Fruit fly (Drosophila melanogaster) whole organism, embryonic: ENCODE results near the gene ato.
A peak's percentile ranks its signal among the peaks of the same experiment; 100 is the strongest.

Source experiments
- Adf1 ChIP-seq: fragments of 200-800 bp; sonication (Bioruptor generic); IDR thresholded peaks from 2 replicates; pipeline ENCODE4 v1.3.6; 2022; ENCODE audit warnings: missing biosample characterization, missing genetic modification characterization
- CG1024 ChIP-seq: fragments of 200-800 bp; sonication (Bioruptor generic); IDR thresholded peaks from 2 replicates; pipeline ENCODE4 v1.3.6; 2022; ENCODE audit warnings: missing biosample characterization, missing genetic modification characterization
- CG10274 ChIP-seq: fragments of 200-800 bp; sonication (Bioruptor generic); optimal IDR thresholded peaks from 3 replicates; lab custom pipeline; 2017; ENCODE audit warnings: missing biosample characterization, mild to moderate bottlenecking, missing genetic modification characterization
- CG12071 ChIP-seq: fragments of 200-800 bp; sonication (Bioruptor generic); optimal IDR thresholded peaks from 3 replicates; lab custom pipeline; 2018; ENCODE audit warnings: missing biosample characterization, mild to moderate bottlenecking, missing genetic modification characterization
- CG15073 ChIP-seq: fragments of 200-800 bp; sonication (Bioruptor generic); optimal IDR thresholded peaks from 2 replicates; lab custom pipeline; 2016; ENCODE audit warnings: missing biosample characterization, missing genetic modification characterization
- CG15514 ChIP-seq: fragments of 200-800 bp; sonication (Bioruptor generic); optimal IDR thresholded peaks from 3 replicates; lab custom pipeline; 2017; ENCODE audit warnings: missing biosample characterization, missing genetic modification characterization, mild to moderate bottlenecking, moderate library complexity, missing genetic modification reagents
- CG15601 ChIP-seq: fragments of 200-800 bp; sonication (Bioruptor generic); optimal IDR thresholded peaks from 3 replicates; lab custom pipeline; 2019; ENCODE audit warnings: missing biosample characterization, mild to moderate bottlenecking, missing genetic modification characterization, moderate library complexity
- CG16813 ChIP-seq: fragments of 200-800 bp; sonication (Bioruptor generic); IDR thresholded peaks from 3 replicates; pipeline ENCODE4 v1.3.6; 2022; ENCODE audit warnings: missing biosample characterization, missing genetic modification characterization; ENCODE audit not compliant: partially characterized antibody
- CG17829 ChIP-seq: fragments of 200-800 bp; optimal IDR thresholded peaks from 2 replicates; lab custom pipeline; 2019; ENCODE audit warnings: missing biosample characterization, mild to moderate bottlenecking, missing genetic modification characterization, moderate library complexity
- CG34224 ChIP-seq: fragments of 200-800 bp; sonication (Bioruptor generic); IDR thresholded peaks from 3 replicates; pipeline ENCODE4 v1.3.6; 2022; ENCODE audit warnings: missing biosample characterization, missing genetic modification characterization; ENCODE audit not compliant: partially characterized antibody
- CG3847 ChIP-seq: fragments of 200-800 bp; sonication (Bioruptor generic); IDR thresholded peaks from 2 replicates; pipeline ENCODE4 v1.3.6; 2022; ENCODE audit warnings: missing biosample characterization, missing genetic modification characterization
- CG4360 ChIP-seq: fragments of 200-800 bp; sonication (Bioruptor generic); IDR thresholded peaks from 2 replicates; pipeline ENCODE4 v1.3.6; 2022; ENCODE audit warnings: missing biosample characterization, missing genetic modification characterization
- CG4707 ChIP-seq: fragments of 200-800 bp; sonication (Bioruptor generic); optimal IDR thresholded peaks from 2 replicates; lab custom pipeline; 2018; ENCODE audit warnings: missing biosample characterization, mild to moderate bottlenecking, missing genetic modification characterization, moderate library complexity
- CG7372 ChIP-seq: fragments of 200-800 bp; sonication (Bioruptor generic); IDR thresholded peaks from 2 replicates; pipeline ENCODE4 v1.3.6; 2022; ENCODE audit warnings: missing biosample characterization, missing genetic modification characterization
- CG7556 ChIP-seq: fragments of 200-800 bp; sonication (Bioruptor generic); optimal IDR thresholded peaks from 2 replicates; lab custom pipeline; 2017; ENCODE audit warnings: missing biosample characterization, mild to moderate bottlenecking, missing genetic modification characterization
- CG8089 ChIP-seq: fragments of 200-800 bp; sonication (Bioruptor generic); optimal IDR thresholded peaks from 3 replicates; lab custom pipeline; 2016; ENCODE audit warnings: missing biosample characterization, missing genetic modification characterization
- CG9797 ChIP-seq: fragments of 200-800 bp; sonication (Bioruptor generic); optimal IDR thresholded peaks from 3 replicates; lab custom pipeline; 2018; ENCODE audit warnings: missing biosample characterization, mild to moderate bottlenecking, missing genetic modification characterization
- CoRest ChIP-seq: fragments of 200-800 bp; sonication (Bioruptor generic); optimal IDR thresholded peaks from 3 replicates; lab custom pipeline; 2018; ENCODE audit warnings: missing biosample characterization, mild to moderate bottlenecking, missing genetic modification characterization, moderate library complexity
- CrebB ChIP-seq: fragments of 200-800 bp; sonication (Bioruptor generic); optimal IDR thresholded peaks from 3 replicates; lab custom pipeline; 2018; ENCODE audit warnings: missing biosample characterization, mild to moderate bottlenecking, missing genetic modification characterization
- Doc2 ChIP-seq: fragments of 200-800 bp; sonication (Bioruptor generic); IDR thresholded peaks from 2 replicates; pipeline ENCODE4 v1.3.6; 2022; ENCODE audit warnings: missing biosample characterization, missing genetic modification characterization
- Ets97D ChIP-seq: fragments of 200-800 bp; sonication (Bioruptor generic); optimal IDR thresholded peaks from 3 replicates; lab custom pipeline; 2016; ENCODE audit warnings: missing biosample characterization, missing genetic modification characterization
- Hr51 ChIP-seq, 2 experiments: fragments of 200-800 bp; sonication (Bioruptor generic); optimal IDR thresholded peaks; 2 replicates in 1 of 2; 3 replicates in 1 of 2; lab custom pipeline; 2016 to 2018; ENCODE audit warnings: missing biosample characterization in 2 of 2, missing genetic modification characterization in 2 of 2, mild to moderate bottlenecking in 1 of 2, moderate library complexity in 1 of 2
- Mad ChIP-seq: fragments of 200-800 bp; sonication (Bioruptor generic); optimal IDR thresholded peaks from 2 replicates; lab custom pipeline; 2016; ENCODE audit warnings: missing biosample characterization, missing genetic modification characterization
- NFAT ChIP-seq: fragments of 200-800 bp; sonication (Bioruptor generic); IDR thresholded peaks from 2 replicates; pipeline ENCODE4 v1.3.6; 2022; ENCODE audit warnings: missing biosample characterization, missing genetic modification characterization
- Nf-YA ChIP-seq: fragments of 200-800 bp; sonication (Bioruptor generic); IDR thresholded peaks from 2 replicates; pipeline ENCODE4 v1.3.6; 2022; ENCODE audit warnings: missing biosample characterization, missing genetic modification characterization
- Vsx1 ChIP-seq: fragments of 200-800 bp; sonication (Bioruptor generic); optimal IDR thresholded peaks from 2 replicates; lab custom pipeline; 2017; ENCODE audit warnings: missing biosample characterization, mild to moderate bottlenecking, missing genetic modification characterization, missing genetic modification reagents
- ara ChIP-seq: fragments of 200-800 bp; sonication (Bioruptor generic); IDR thresholded peaks from 2 replicates; pipeline ENCODE4 v1.3.6; 2022; ENCODE audit warnings: missing biosample characterization, missing genetic modification characterization
- ash1 ChIP-seq: fragments of 200-800 bp; sonication (Bioruptor generic); optimal IDR thresholded peaks from 2 replicates; lab custom pipeline; 2018; ENCODE audit warnings: missing biosample characterization, mild to moderate bottlenecking, missing genetic modification characterization
- br ChIP-seq: fragments of >200 bp; optimal IDR thresholded peaks from 2 replicates; lab custom pipeline; 2017
- chn ChIP-seq: fragments of 200-800 bp; sonication (Bioruptor generic); optimal IDR thresholded peaks from 2 replicates; lab custom pipeline; 2016; ENCODE audit warnings: missing biosample characterization, missing genetic modification characterization
- ci ChIP-seq: fragments of 200-800 bp; sonication (Bioruptor generic); IDR thresholded peaks from 3 replicates; pipeline ENCODE4 v1.3.6; 2022; ENCODE audit warnings: missing biosample characterization, missing genetic modification characterization
- danr ChIP-seq: fragments of 200-800 bp; sonication (Bioruptor generic); IDR thresholded peaks from 2 replicates; pipeline ENCODE4 v1.3.6; 2022; ENCODE audit warnings: missing biosample characterization, missing genetic modification characterization
- emc ChIP-seq: fragments of 200-800 bp; sonication (Bioruptor generic); optimal IDR thresholded peaks from 2 replicates; lab custom pipeline; 2016; ENCODE audit warnings: missing biosample characterization, missing genetic modification characterization
- ems ChIP-seq: fragments of 200-800 bp; sonication (Bioruptor generic); optimal IDR thresholded peaks from 3 replicates; lab custom pipeline; 2016; ENCODE audit warnings: missing biosample characterization, missing genetic modification characterization
- eve ChIP-seq, 2 experiments: fragments of >200 bp; optimal IDR thresholded peaks; 2 replicates each; lab custom pipeline; 2017; ENCODE audit warnings: missing biosample characterization in 2 of 2, missing genetic modification characterization in 2 of 2
- ewg ChIP-seq: fragments of 200-800 bp; sonication (Bioruptor generic); optimal IDR thresholded peaks from 3 replicates; lab custom pipeline; 2017; ENCODE audit warnings: mild to moderate bottlenecking, missing biosample characterization, missing genetic modification reagents, missing genetic modification characterization
- fu2 ChIP-seq: fragments of 200-800 bp; sonication (Bioruptor generic); optimal IDR thresholded peaks from 2 replicates; lab custom pipeline; 2016; ENCODE audit warnings: missing biosample characterization, missing genetic modification characterization
- gce ChIP-seq: fragments of 200-800 bp; sonication (Bioruptor generic); IDR thresholded peaks from 3 replicates; pipeline ENCODE4 v1.3.6; 2022; ENCODE audit warnings: missing biosample characterization, missing genetic modification characterization
- gcm2 ChIP-seq: fragments of 200-800 bp; sonication (Bioruptor generic); optimal IDR thresholded peaks from 2 replicates; lab custom pipeline; 2016; ENCODE audit warnings: missing biosample characterization, missing genetic modification characterization
- gsb-n ChIP-seq: fragments of 200-800 bp; sonication (Bioruptor generic); optimal IDR thresholded peaks from 3 replicates; lab custom pipeline; 2018; ENCODE audit warnings: missing biosample characterization, mild to moderate bottlenecking, missing genetic modification characterization
- her ChIP-seq: fragments of 200-800 bp; sonication (Bioruptor generic); optimal IDR thresholded peaks from 2 replicates; lab custom pipeline; 2016; ENCODE audit warnings: missing biosample characterization, missing genetic modification characterization
- insv ChIP-seq, 2 experiments: fragments of 200-800 bp; sonication (Bioruptor generic); optimal IDR thresholded peaks; 3 replicates each; lab custom pipeline; 2016 to 2018; ENCODE audit warnings: missing biosample characterization in 2 of 2, missing genetic modification characterization in 2 of 2
- lilli ChIP-seq: fragments of 200-800 bp; sonication (Bioruptor generic); optimal IDR thresholded peaks from 3 replicates; lab custom pipeline; 2016; ENCODE audit warnings: missing biosample characterization, missing genetic modification characterization
- mirr ChIP-seq: fragments of 200-800 bp; sonication (Bioruptor generic); optimal IDR thresholded peaks from 3 replicates; lab custom pipeline; 2018; ENCODE audit warnings: missing biosample characterization, mild to moderate bottlenecking, missing genetic modification characterization
- repo ChIP-seq: fragments of 200-800 bp; sonication (Bioruptor generic); optimal IDR thresholded peaks from 2 replicates; lab custom pipeline; 2016; ENCODE audit warnings: missing biosample characterization, missing genetic modification characterization
- sd ChIP-seq: fragments of 200-800 bp; sonication (Bioruptor generic); optimal IDR thresholded peaks from 3 replicates; lab custom pipeline; 2018; ENCODE audit warnings: missing biosample characterization, mild to moderate bottlenecking, missing genetic modification characterization, moderate library complexity
- slbo ChIP-seq: fragments of 200-800 bp; sonication (Bioruptor generic); IDR thresholded peaks from 2 replicates; pipeline ENCODE4 v1.3.6; 2022; ENCODE audit warnings: missing biosample characterization, missing genetic modification characterization
- yki ChIP-seq: fragments of >200 bp; optimal IDR thresholded peaks from 3 replicates; lab custom pipeline; 2018
- zfh1 ChIP-seq: fragments of 200-800 bp; sonication (Bioruptor generic); IDR thresholded peaks from 3 replicates; pipeline ENCODE4 v1.3.6; 2022; ENCODE audit warnings: missing biosample characterization, missing genetic modification characterization
- zfh2 ChIP-seq: fragments of 200-800 bp; sonication (Bioruptor generic); optimal IDR thresholded peaks from 2 replicates; lab custom pipeline; 2016; ENCODE audit warnings: missing biosample characterization, missing genetic modification characterization

ato gene

DNA sequence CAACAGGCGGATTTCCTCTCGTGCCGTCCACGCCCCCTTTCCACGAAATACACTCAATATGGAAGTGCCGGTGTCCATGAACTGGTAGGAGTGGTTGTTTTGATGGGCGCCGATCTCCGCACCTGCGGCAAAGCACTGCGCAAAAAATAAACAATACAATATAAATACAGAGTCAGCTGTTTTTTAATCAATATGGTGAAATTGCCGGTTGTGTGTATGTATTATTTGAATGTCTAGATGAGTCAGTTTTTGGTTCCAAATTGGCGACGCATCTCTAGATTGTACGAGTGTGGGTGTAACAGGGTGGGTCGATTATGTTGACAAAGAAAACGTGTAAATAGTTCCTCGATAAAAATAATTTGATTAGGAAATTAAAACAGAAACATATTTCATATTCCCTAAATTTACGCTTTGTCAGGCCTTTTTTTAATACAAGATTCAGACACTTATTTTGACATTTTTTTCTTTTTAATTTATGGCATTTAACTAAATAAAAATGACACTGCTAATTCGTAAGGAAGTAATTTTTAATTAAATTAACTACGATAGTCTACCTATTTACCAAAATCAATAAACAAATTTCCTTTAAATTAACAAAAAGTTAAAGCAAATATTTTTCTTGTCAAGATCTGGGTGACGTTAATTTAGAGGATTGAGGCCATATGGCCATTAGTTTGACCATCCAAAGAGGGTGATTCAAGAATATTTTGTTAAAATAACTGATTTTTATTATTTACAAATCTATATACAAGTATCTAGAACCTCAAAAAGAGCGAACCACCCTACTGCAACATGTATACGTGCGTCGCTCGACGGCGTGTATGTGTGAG, 38.2 kb upstream of the ato start (continued):
- TF ChIP-seq ems (GFP tag; lab: Kevin White, UChicago) (peak; percentile 52), CG15073 (GFP tag; lab: Kevin White, UChicago) (peak; percentile 54), CG34224 (GFP tag; lab: Robert Waterston, UW) (no peak), fu2 (GFP tag; lab: Kevin White, UChicago) (peak; percentile 72), yki (no peak), Ets97D (GFP tag; lab: Kevin White, UChicago) (no peak), Hr51 (GFP tag; optimal IDR thresholded peaks at IDR 0.05; lab: Kevin White, UChicago) (peak; percentile 74 to 94), emc (peak; percentile 21), CG7372 (GFP tag; lab: Robert Waterston, UW) (peak; percentile 69), ci (GFP tag; lab: Robert Waterston, UW) (peak; percentile 84), ara (GFP tag; lab: Robert Waterston, UW) (peak; percentile 70), CG1024 (GFP tag; lab: Robert Waterston, UW) (peak; percentile 36), CG10274 (GFP tag; lab: Kevin White, UChicago) (peak; percentile 77), gsb-n (tag; lab: Kevin White, UChicago) (peak; percentile 76), CG15514 (peak; percentile 98), eve (GFP tag; optimal IDR thresholded peaks at IDR 0.05; lab: Kevin White, UChicago) (no peak), CG4360 (GFP tag; lab: Robert Waterston, UW) (peak; percentile 9; the same call in 1 of the 2 replicates), CG12071 (GFP tag; lab: Kevin White, UChicago) (peak; percentile 63), gce (GFP tag; lab: Robert Waterston, UW) (0 out of 3 replicates have a peak, but pooled peaks have one; percentile 22), Mad (GFP tag; lab: Kevin White, UChicago) (peak; percentile 72), ash1 (GFP tag; lab: Kevin White, UChicago) (no peak), CG9797 (GFP tag; lab: Kevin White, UChicago) (no peak), ewg (GFP tag; lab: Kevin White, UChicago) (peak; percentile 68), sd (peak; percentile 63), Nf-YA (peak; percentile 50; the same call in 1 of the 2 replicates), CG17829 (tag; lab: Kevin White, UChicago) (peak; percentile 92), zfh2 (GFP tag; lab: Kevin White, UChicago) (peak; percentile 68), CG7556 (GFP tag; lab: Kevin White, UChicago) (peak; percentile 98), her (GFP tag; lab: Kevin White, UChicago) (peak; percentile 48), repo (no peak), zfh1 (peak; percentile 76; the same call in 1 of the 3 replicates), CG4707 (GFP tag; lab: Kevin White, UChicago) (peak; percentile 57), chn (peak; percentile 63), lilli (GFP tag; lab: Kevin White, UChicago) (peak; percentile 86), insv (GFP tag; optimal IDR thresholded peaks at IDR 0.05; lab: Kevin White, UChicago) (peak in 1 of 2 experiments; percentile 71), NFAT (GFP tag; lab: Robert Waterston, UW) (peak; percentile 46), gcm2 (GFP tag; lab: Kevin White, UChicago) (peak; percentile 8), CrebB (tag; lab: Kevin White, UChicago) (peak; percentile 29), Doc2 (GFP tag; lab: Robert Waterston, UW) (no peak), br (lab: Kevin White, UChicago) (no peak), danr (GFP tag; lab: Robert Waterston, UW) (peak; percentile 18; the same call in 1 of the 2 replicates), CoRest (tag; lab: Kevin White, UChicago) (peak; percentile 97), CG3847 (peak; percentile 78; the same call in 1 of the 2 replicates), Adf1 (GFP tag; lab: Robert Waterston, UW) (no peak), Vsx1 (GFP tag; lab: Kevin White, UChicago) (peak; percentile 82), CG8089 (GFP tag; lab: Kevin White, UChicago) (peak; percentile 52), slbo (GFP tag; lab: Robert Waterston, UW) (peak; percentile 73), CG16813 (GFP tag; lab: Robert Waterston, UW) (no peak), CG15601 (tag; lab: Kevin White, UChicago) (peak; percentile 86), mirr (GFP tag; lab: Kevin White, UChicago) (no peak)
